Worm (Caenorhabditis elegans) whole organism, young adult: ENCODE data around the gene letm-1.

Source experiments
- hrde-1 ChIP-seq: sonication (generic microtip); optimal IDR thresholded peaks from 2 replicates; lab custom pipeline; 2016; ENCODE audit warnings: missing genetic modification characterization, mild to moderate bottlenecking, missing compliant biosample characterization, moderate library complexity, missing genotype, missing genetic modification reagents, borderline replicate concordance
- mel-28 ChIP-seq: sonication (generic microtip); optimal IDR thresholded peaks from 2 replicates; lab custom pipeline; 2016; ENCODE audit warnings: borderline replicate concordance, mild to moderate bottlenecking, missing genetic modification characterization, missing compliant biosample characterization
- snpc-4 ChIP-seq, 5 experiments: fragments of 150-350 bp in 1 of 5; sonication (generic microtip) in 4 of 5; optimal IDR thresholded peaks; 2 replicates each; lab custom pipeline; 2014 to 2018; ENCODE audit warnings: missing genetic modification characterization in 5 of 5, missing biosample characterization in 3 of 5, antibody characterized with exemption in 2 of 5, mild to moderate bottlenecking in 2 of 5, missing compliant biosample characterization in 2 of 5, missing genotype in 2 of 5, moderate library complexity in 2 of 5, missing genetic modification reagents in 1 of 5

- TF ChIP-seq snpc-4 (GFP tag; optimal IDR thresholded peaks at IDR 0.05; lab: Kevin White, UChicago) (no peak), snpc-4 (tag; optimal IDR thresholded peaks at IDR 0.05; lab: Kevin White, UChicago) (no peak), mel-28 (tag; lab: Kevin White, UChicago) (no peak), hrde-1 (no peak)
Observed at ce11 chrV:13638040-13638439, 23.0 kb upstream of the letm-1 start.
